Worm (Caenorhabditis elegans) whole organism, L4 larva: Measurements from ENCODE around the gene mrpl-22.

Experiments
- ceh-82 ChIP-seq: sonication (generic microtip); optimal IDR thresholded peaks from 2 replicates; lab custom pipeline; 2017; ENCODE audit warnings: missing biosample characterization, missing genetic modification characterization
- daf-16 ChIP-seq, 3 experiments: sonication (generic microtip); optimal IDR thresholded peaks; 2 replicates each; lab custom pipeline; 2016 to 2017; ENCODE audit warnings: missing genetic modification characterization in 3 of 3, missing genetic modification reagents in 3 of 3, mild to moderate bottlenecking in 2 of 3, missing compliant biosample characterization in 2 of 3, missing biosample characterization in 1 of 3, moderate library complexity in 1 of 3
- egl-43 ChIP-seq: fragments of 200-800 bp; sonication (Bioruptor generic); IDR thresholded peaks from 2 replicates; pipeline ENCODE4 v1.3.6; 2022; ENCODE audit warnings: missing genetic modification reagents, missing genetic modification characterization, missing compliant biosample characterization
- lin-13 ChIP-seq: fragments of 150-350 bp; optimal IDR thresholded peaks from 2 replicates; lab custom pipeline; 2014; ENCODE audit warnings: missing biosample characterization, missing genetic modification reagents, missing genetic modification characterization
- nhr-11 ChIP-seq: fragments of 150-350 bp; optimal IDR thresholded peaks from 2 replicates; lab custom pipeline; 2014; ENCODE audit warnings: missing biosample characterization, missing genetic modification characterization
- nhr-111 ChIP-seq: fragments of 200-800 bp; sonication (Bioruptor generic); optimal IDR thresholded peaks from 2 replicates; lab custom pipeline; 2018; ENCODE audit warnings: mild to moderate bottlenecking, missing genetic modification characterization, missing compliant biosample characterization
- nhr-25 ChIP-seq: sonication (generic microtip); optimal IDR thresholded peaks from 2 replicates; lab custom pipeline; 2017; ENCODE audit warnings: missing genetic modification characterization, mild to moderate bottlenecking, missing compliant biosample characterization, antibody characterized with exemption, moderate library complexity, borderline replicate concordance; ENCODE audit not compliant: insufficient read depth
- nhr-42 ChIP-seq: fragments of 200-800 bp; sonication (Bioruptor generic); IDR thresholded peaks from 2 replicates; pipeline ENCODE4 v1.3.6; 2022; ENCODE audit warnings: missing genetic modification characterization, missing compliant biosample characterization
- ztf-11 ChIP-seq: fragments of 150-350 bp; optimal IDR thresholded peaks from 2 replicates; lab custom pipeline; 2014; ENCODE audit warnings: missing biosample characterization, missing genetic modification characterization

DNA sequence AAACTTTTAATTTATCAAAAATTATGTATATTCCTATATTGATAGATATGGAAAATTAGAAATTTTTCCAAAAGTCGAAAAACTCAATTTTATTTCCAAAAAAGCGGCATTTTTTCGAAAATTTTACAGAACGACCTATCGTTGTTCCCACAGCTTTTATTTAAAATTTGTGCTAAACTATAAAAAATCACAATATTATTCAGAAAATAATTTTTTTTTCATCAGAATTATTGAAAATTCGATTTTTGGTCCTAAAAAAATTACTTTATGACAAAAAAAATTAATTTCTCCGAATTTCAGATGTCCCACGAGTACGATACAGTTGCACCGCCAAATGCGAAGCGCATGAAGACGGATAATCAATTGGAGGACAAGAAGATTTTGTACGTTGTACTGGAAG lies 34.0 kb downstream of the mrpl-22 start, which contains the start of gene emg-1:
- no peak for TF ChIP-seq lin-13 (GFP tag; lab: Kevin White, UChicago)
- no peak for TF ChIP-seq ceh-82 (tag; lab: Kevin White, UChicago)
- no peak for TF ChIP-seq nhr-111 (GFP tag; lab: Kevin White, UChicago)
- no peak for TF ChIP-seq egl-43 (GFP tag; lab: Robert Waterston, UW)
- TF ChIP-seq nhr-42 (GFP tag; lab: Robert Waterston, UW): no peak
- TF ChIP-seq daf-16 (GFP tag; optimal IDR thresholded peaks at IDR 0.05; lab: Kevin White, UChicago): no peak
- no peak for TF ChIP-seq daf-16 (tag; optimal IDR thresholded peaks at IDR 0.05; lab: Kevin White, UChicago)
- no peak for TF ChIP-seq nhr-25
- no peak for TF ChIP-seq ztf-11
- no peak for TF ChIP-seq nhr-11 (tag; lab: Kevin White, UChicago)
